Worm (Caenorhabditis elegans) whole organism, midembryonic: ENCODE measurements around the gene gst-7.
A peak's percentile ranks its signal among the peaks of the same experiment; 100 is the strongest.
"Not testable (repeated sequence)": the region's sequence is repeated elsewhere in the genome, so short reads cannot be mapped to it uniquely, and the experiment has no call there.

Source experiments
- T22C8.4 ChIP-seq: fragments of 200-800 bp; sonication (Bioruptor generic); IDR thresholded peaks from 2 replicates; pipeline ENCODE4 v1.3.6; 2022; ENCODE audit warnings: missing genetic modification characterization, missing compliant biosample characterization
- cog-1 ChIP-seq: sonication (generic microtip); optimal IDR thresholded peaks from 2 replicates; lab custom pipeline; 2016; ENCODE audit warnings: missing genetic modification characterization, missing compliant biosample characterization
- flt-1 ChIP-seq: fragments of 200-800 bp; sonication (Bioruptor generic); IDR thresholded peaks from 2 replicates; pipeline ENCODE4 v1.3.6; 2022; ENCODE audit warnings: missing genetic modification characterization, missing compliant biosample characterization
- klf-2 ChIP-seq: fragments of 200-800 bp; sonication (Bioruptor generic); conservative IDR thresholded peaks from 2 replicates; pipeline ENCODE4 v1.3.6; 2022; ENCODE audit warnings: missing genetic modification reagents, missing genetic modification characterization, missing compliant biosample characterization
- med-1 ChIP-seq: sonication (generic microtip); optimal IDR thresholded peaks from 2 replicates; lab custom pipeline; 2017; ENCODE audit warnings: missing genetic modification characterization, mild to moderate bottlenecking, missing compliant biosample characterization, antibody characterized with exemption, missing genetic modification reagents; ENCODE audit not compliant: insufficient read depth
- ref-1 ChIP-seq: fragments of 200-800 bp; sonication (Bioruptor generic); conservative IDR thresholded peaks from 2 replicates; pipeline ENCODE4 v1.3.6; 2022; ENCODE audit warnings: missing genetic modification reagents, missing genetic modification characterization, missing compliant biosample characterization
- tab-1 ChIP-seq: fragments of 200-800 bp; sonication (Bioruptor generic); IDR thresholded peaks from 2 replicates; pipeline ENCODE4 v1.3.6; 2022; ENCODE audit warnings: missing genetic modification characterization, missing compliant biosample characterization
- ztf-23 ChIP-seq: fragments of 200-800 bp; sonication (Bioruptor generic); IDR thresholded peaks from 2 replicates; pipeline ENCODE4 v1.3.6; 2022; ENCODE audit warnings: missing genetic modification reagents, missing genetic modification characterization, missing compliant biosample characterization
- ztf-29 ChIP-seq: fragments of 200-800 bp; sonication (Bioruptor generic); IDR thresholded peaks from 2 replicates; pipeline ENCODE4 v1.3.6; 2022; ENCODE audit warnings: missing genetic modification reagents, missing genetic modification characterization, missing compliant biosample characterization

Gene gst-7

ce11 chrII:4888527-4889487, 6.9 kb downstream of the gst-7 start, which contains the start of gene pgm-1:
TSS of gene pgm-1 (plus strand) at chrII:4889437.
- TF ChIP-seq ztf-29 (GFP tag; lab: Robert Waterston, UW) (no peak), T22C8.4 (no peak), flt-1 (GFP tag; lab: Robert Waterston, UW) (no peak), med-1 (GFP tag; lab: Kevin White, UChicago) (no peak), cog-1 (tag; lab: Kevin White, UChicago) (no peak), ztf-23 (GFP tag; lab: Robert Waterston, UW) (no peak), tab-1 (no peak), klf-2 (GFP tag; lab: Robert Waterston, UW) (no peak), ref-1 (GFP tag; lab: Robert Waterston, UW) (no peak)

ce11 chrII:4891012-4891775, 9.3 kb downstream of the gst-7 start, which contains the start of gene gst-9:
TSS of gene gst-9 (plus strand) at chrII:4891585.
- TF ChIP-seq med-1 (GFP tag; lab: Kevin White, UChicago) (no peak), ref-1 (GFP tag; lab: Robert Waterston, UW) (no peak), cog-1 (tag; lab: Kevin White, UChicago) (no peak), ztf-23 (GFP tag; lab: Robert Waterston, UW) (no peak)

- TF ChIP-seq ztf-23 (GFP tag; lab: Robert Waterston, UW) (no peak), ref-1 (GFP tag; lab: Robert Waterston, UW) (no peak), T22C8.4 (no peak), ztf-29 (GFP tag; lab: Robert Waterston, UW) (no peak), cog-1 (tag; lab: Kevin White, UChicago) (no peak), klf-2 (GFP tag; lab: Robert Waterston, UW) (no peak), tab-1 (no peak), med-1 (GFP tag; lab: Kevin White, UChicago) (no peak), flt-1 (GFP tag; lab: Robert Waterston, UW) (no peak)
Observed at ce11 chrII:4892594-4892993, 10.7 kb downstream of the gst-7 start, which contains the start of gene msp-33. TSS of gene msp-33 (minus strand) at chrII:4892694.

- TF ChIP-seq med-1 (GFP tag; lab: Kevin White, UChicago); ztf-29 (GFP tag; lab: Robert Waterston, UW); ref-1 (GFP tag; lab: Robert Waterston, UW): not testable (repeated sequence)
Observed at ce11 chrII:4898529-4898928, 16.7 kb downstream of the gst-7 start, which contains the start of gene msp-32. TSS of gene msp-32 (plus strand) at chrII:4898829.

- TF ChIP-seq ztf-29 (GFP tag; lab: Robert Waterston, UW), result no peak
- TF ChIP-seq tab-1, result no peak
- no peak for TF ChIP-seq flt-1 (GFP tag; lab: Robert Waterston, UW)
- no peak for TF ChIP-seq klf-2 (GFP tag; lab: Robert Waterston, UW)
- TF ChIP-seq ref-1 (GFP tag; lab: Robert Waterston, UW), result no peak
- TF ChIP-seq T22C8.4, result peak; percentile 80
- TF ChIP-seq med-1 (GFP tag; lab: Kevin White, UChicago), result no peak
- TF ChIP-seq ztf-23 (GFP tag; lab: Robert Waterston, UW), result no peak
- TF ChIP-seq cog-1 (tag; lab: Kevin White, UChicago), result no peak
Observed at ce11 chrII:4902035-4902434, 20.2 kb downstream of the gst-7 start, which contains the start of gene R05F9.9. TSS of gene R05F9.9 (minus strand) at chrII:4902100.

- TF ChIP-seq med-1 (GFP tag; lab: Kevin White, UChicago); klf-2 (GFP tag; lab: Robert Waterston, UW); flt-1 (GFP tag; lab: Robert Waterston, UW): not testable (repeated sequence)
Observed at ce11 chrII:4903696-4904095, 21.8 kb downstream of the gst-7 start, which contains the start of gene sgt-1. TSS of gene sgt-1 (minus strand) at chrII:4903796.

ce11 chrII:4904277-4904676, 22.4 kb downstream of the gst-7 start:
- TF ChIP-seq klf-2 (GFP tag; lab: Robert Waterston, UW) (no peak), flt-1 (GFP tag; lab: Robert Waterston, UW) (0 out of 2 replicates have a peak, but pooled peaks have one; percentile 7), ztf-23 (GFP tag; lab: Robert Waterston, UW) (no peak), T22C8.4 (no peak), tab-1 (no peak), ztf-29 (GFP tag; lab: Robert Waterston, UW) (peak; percentile 57; the same call in 1 of the 2 replicates), med-1 (GFP tag; lab: Kevin White, UChicago) (no peak), ref-1 (GFP tag; lab: Robert Waterston, UW) (no peak), cog-1 (tag; lab: Kevin White, UChicago) (no peak)

ce11 chrII:4904778-4905177, 22.9 kb downstream of the gst-7 start, which contains the start of gene btbd-10:
TSS of gene btbd-10 (plus strand) at chrII:4905008.
- TF ChIP-seq klf-2 (GFP tag; lab: Robert Waterston, UW), result no peak
- no peak for TF ChIP-seq tab-1
- TF ChIP-seq T22C8.4, result no peak

ce11 chrII:4905331-4905730, 23.5 kb downstream of the gst-7 start:
- TF ChIP-seq ztf-23 (GFP tag; lab: Robert Waterston, UW), result no peak
- TF ChIP-seq cog-1 (tag; lab: Kevin White, UChicago), result no peak
- TF ChIP-seq tab-1, result no peak
- no peak for TF ChIP-seq klf-2 (GFP tag; lab: Robert Waterston, UW)
- TF ChIP-seq ref-1 (GFP tag; lab: Robert Waterston, UW), result no peak
- TF ChIP-seq ztf-29 (GFP tag; lab: Robert Waterston, UW), result no peak
- TF ChIP-seq T22C8.4, result no peak
- TF ChIP-seq flt-1 (GFP tag; lab: Robert Waterston, UW), result no peak
- TF ChIP-seq med-1 (GFP tag; lab: Kevin White, UChicago), result no peak
